Worm (Caenorhabditis elegans) whole organism, L4 larva: ENCODE data around the gene F47B8.18.

Experiments
- D1046.2 ChIP-seq: fragments of 200-800 bp; sonication (Bioruptor generic); IDR thresholded peaks from 2 replicates; pipeline ENCODE4 v1.3.6; 2022; ENCODE audit warnings: missing genetic modification characterization, missing compliant biosample characterization
- F10B5.3 ChIP-seq: sonication (generic microtip); optimal IDR thresholded peaks from 2 replicates; lab custom pipeline; 2016; ENCODE audit warnings: mild to moderate bottlenecking, missing genetic modification characterization, missing compliant biosample characterization
- T20F7.1 ChIP-seq: fragments of 200-800 bp; sonication (Bioruptor generic); optimal IDR thresholded peaks from 2 replicates; lab custom pipeline; 2018; ENCODE audit warnings: mild to moderate bottlenecking, missing genetic modification characterization, missing compliant biosample characterization
- T26A8.4 ChIP-seq: fragments of 200-800 bp; sonication (Bioruptor generic); IDR thresholded peaks from 2 replicates; pipeline ENCODE4 v1.3.6; 2022; ENCODE audit warnings: missing genetic modification characterization, missing compliant biosample characterization
- ZK546.5 ChIP-seq, 2 experiments: sonication (generic microtip); optimal IDR thresholded peaks; 2 replicates each; lab custom pipeline; 2017; ENCODE audit warnings: missing biosample characterization in 2 of 2, missing genetic modification characterization in 2 of 2
- aha-1 ChIP-seq: fragments of 150-350 bp; peaks from one replicate; lab custom pipeline; 2014; ENCODE audit warnings: missing biosample characterization, missing genetic modification characterization
- ama-1 ChIP-seq: fragments of 150-350 bp; optimal IDR thresholded peaks from 2 replicates; lab custom pipeline; 2014; ENCODE audit warnings: inconsistent platforms, mixed read lengths
- ceh-62 ChIP-seq: sonication (generic microtip); optimal IDR thresholded peaks from 2 replicates; lab custom pipeline; 2017; ENCODE audit warnings: missing biosample characterization, missing genetic modification characterization
- cey-2 ChIP-seq: sonication (generic microtip); optimal IDR thresholded peaks from 3 replicates; lab custom pipeline; 2017; ENCODE audit warnings: missing genetic modification characterization, mild to moderate bottlenecking, missing compliant biosample characterization, antibody characterized with exemption, borderline replicate concordance; ENCODE audit not compliant: insufficient read depth
- daf-12 ChIP-seq: fragments of 150-350 bp; optimal IDR thresholded peaks from 2 replicates; lab custom pipeline; 2014; ENCODE audit warnings: missing biosample characterization, missing genetic modification reagents, missing genetic modification characterization
- daf-16 ChIP-seq, 3 experiments: sonication (generic microtip); optimal IDR thresholded peaks; 2 replicates each; lab custom pipeline; 2016 to 2017; ENCODE audit warnings: missing genetic modification characterization in 3 of 3, missing genetic modification reagents in 3 of 3, mild to moderate bottlenecking in 2 of 3, missing compliant biosample characterization in 2 of 3, missing biosample characterization in 1 of 3, moderate library complexity in 1 of 3
- daf-19 ChIP-seq: fragments of 200-800 bp; sonication (Bioruptor generic); conservative IDR thresholded peaks from 2 replicates; pipeline ENCODE4 v1.3.6; 2022; ENCODE audit warnings: missing genetic modification characterization, missing compliant biosample characterization
- dmd-9 ChIP-seq: fragments of 200-800 bp; sonication (Bioruptor generic); IDR thresholded peaks from 2 replicates; pipeline ENCODE4 v1.3.6; 2022; ENCODE audit warnings: missing genetic modification reagents, missing genetic modification characterization, missing compliant biosample characterization
- gei-8 ChIP-seq: fragments of 200-800 bp; sonication (Bioruptor generic); optimal IDR thresholded peaks from 2 replicates; lab custom pipeline; 2018; ENCODE audit warnings: mild to moderate bottlenecking, missing genetic modification characterization, missing compliant biosample characterization
- hlh-11 ChIP-seq: fragments of 200-800 bp; sonication (Bioruptor generic); optimal IDR thresholded peaks from 2 replicates; lab custom pipeline; 2018; ENCODE audit warnings: mild to moderate bottlenecking, missing genetic modification characterization, missing compliant biosample characterization
- lim-7 ChIP-seq: fragments of 200-800 bp; sonication (Bioruptor generic); IDR thresholded peaks from 2 replicates; pipeline ENCODE4 v1.3.6; 2022; ENCODE audit warnings: missing genetic modification characterization, missing compliant biosample characterization
- lin-29 ChIP-seq: fragments of 200-800 bp; sonication (Bioruptor generic); IDR thresholded peaks from 2 replicates; pipeline ENCODE4 v1.3.6; 2022; ENCODE audit warnings: missing genetic modification reagents, missing genetic modification characterization, missing compliant biosample characterization
- mes-2 ChIP-seq: sonication (generic microtip); optimal IDR thresholded peaks from 2 replicates; lab custom pipeline; 2016; ENCODE audit warnings: missing genotype, mild to moderate bottlenecking, missing genetic modification characterization, missing compliant biosample characterization; ENCODE audit not compliant: poor library complexity, severe bottlenecking
- nhr-41 ChIP-seq: fragments of 200-800 bp; sonication (Bioruptor generic); IDR thresholded peaks from 2 replicates; pipeline ENCODE4 v1.3.6; 2022; ENCODE audit warnings: missing genetic modification reagents, missing genetic modification characterization, missing compliant biosample characterization
- nhr-76 ChIP-seq: fragments of 150-350 bp; optimal IDR thresholded peaks from 2 replicates; lab custom pipeline; 2014; ENCODE audit warnings: missing biosample characterization, missing genetic modification characterization
- pha-4 ChIP-seq, 2 experiments: fragments of 150-350 bp in 1 of 2; fragments of 200-800 bp in 1 of 2; sonication (Bioruptor generic) in 1 of 2; IDR thresholded peaks in 1 of 2; optimal IDR thresholded peaks in 1 of 2; 2 replicates each; pipeline versions ENCODE4 v1.3.6 to Lab custom; 2014 to 2022; ENCODE audit warnings: missing genetic modification characterization in 2 of 2, missing genetic modification reagents in 2 of 2, missing biosample characterization in 1 of 2, missing compliant biosample characterization in 1 of 2
- pqm-1 ChIP-seq: sonication (generic microtip); optimal IDR thresholded peaks from 2 replicates; lab custom pipeline; 2017; ENCODE audit warnings: missing biosample characterization, missing genetic modification characterization
- sdz-12 ChIP-seq: fragments of 200-800 bp; sonication (Bioruptor generic); optimal IDR thresholded peaks from 2 replicates; lab custom pipeline; 2018; ENCODE audit warnings: mild to moderate bottlenecking, missing genetic modification characterization, missing compliant biosample characterization
- snpc-4 ChIP-seq: fragments of 150-350 bp; optimal IDR thresholded peaks from 2 replicates; lab custom pipeline; 2014; ENCODE audit warnings: missing biosample characterization, missing genetic modification characterization
- spr-1 ChIP-seq: sonication (generic microtip); optimal IDR thresholded peaks from 2 replicates; lab custom pipeline; 2016; ENCODE audit warnings: mild to moderate bottlenecking, missing genetic modification characterization, missing compliant biosample characterization
- tag-97 ChIP-seq: fragments of 200-800 bp; sonication (Bioruptor generic); IDR thresholded peaks from 2 replicates; pipeline ENCODE4 v1.3.6; 2022; ENCODE audit warnings: missing genetic modification characterization, missing compliant biosample characterization
- unc-62 ChIP-seq, 3 experiments: fragments of 150-350 bp in 1 of 3; sonication (generic microtip); optimal IDR thresholded peaks in 2 of 3; peaks in 1 of 3; 1 replicate in 1 of 3; 2 replicates in 2 of 3; lab custom pipeline; 2014 to 2017; ENCODE audit warnings: missing biosample characterization in 3 of 3, missing genetic modification characterization in 3 of 3, missing genetic modification reagents in 3 of 3, missing genotype in 1 of 3
- vab-7 ChIP-seq: fragments of 200-800 bp; sonication (Bioruptor generic); IDR thresholded peaks from 2 replicates; pipeline ENCODE4 v1.3.6; 2022; ENCODE audit warnings: missing genetic modification reagents, missing genetic modification characterization, missing compliant biosample characterization
- ztf-11 ChIP-seq: fragments of 150-350 bp; optimal IDR thresholded peaks from 2 replicates; lab custom pipeline; 2014; ENCODE audit warnings: missing biosample characterization, missing genetic modification characterization

The F47B8.18 gene

DNA sequence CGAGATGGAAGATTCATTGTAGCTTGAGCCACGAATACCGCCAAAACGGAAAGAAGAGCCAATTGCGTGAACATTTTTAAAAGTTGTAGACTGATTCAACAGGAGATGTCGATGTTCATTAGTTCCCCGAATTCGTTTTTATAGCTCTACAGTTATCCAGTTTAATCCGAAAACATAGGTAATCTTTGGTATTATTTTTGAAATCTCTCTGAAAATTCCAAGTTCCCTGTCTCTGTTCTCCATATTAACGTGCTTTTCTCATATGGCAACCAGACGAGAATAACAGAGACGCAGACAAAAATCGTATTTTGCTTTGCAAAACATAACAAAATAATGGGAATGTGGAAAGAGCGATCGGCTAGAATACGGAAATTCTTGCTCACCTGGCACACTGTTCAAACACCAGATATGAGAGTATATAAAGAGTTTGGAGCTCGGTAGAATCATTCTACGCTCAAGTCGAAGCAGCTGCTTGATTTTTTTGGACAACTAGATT lies 25.6 kb downstream of the F47B8.18 start, which contains the start of the genes spig-3 and F14D7.12:
TSS of gene spig-3 (minus strand) at position 101 of the 496 bp plus-strand sequence.
TSS of gene F14D7.12 (plus strand) at position 446 of the 496 bp plus-strand sequence.
- no peak for TF ChIP-seq pqm-1 (tag; lab: Kevin White, UChicago)
- no peak for TF ChIP-seq lim-7 (GFP tag; lab: Robert Waterston, UW)
- TF ChIP-seq T20F7.1 (GFP tag; lab: Kevin White, UChicago) = no peak
- no peak for TF ChIP-seq cey-2 (tag; lab: Kevin White, UChicago)
- TF ChIP-seq dmd-9 (GFP tag; lab: Robert Waterston, UW) = no peak
- TF ChIP-seq vab-7 (GFP tag; lab: Robert Waterston, UW) = no peak
- no peak for TF ChIP-seq ztf-11 (tag; lab: Kevin White, UChicago)
- TF ChIP-seq lin-29 (GFP tag; lab: Robert Waterston, UW) = no peak
- TF ChIP-seq spr-1 (tag; lab: Kevin White, UChicago) = no peak
- TF ChIP-seq nhr-76 = no peak

DNA sequence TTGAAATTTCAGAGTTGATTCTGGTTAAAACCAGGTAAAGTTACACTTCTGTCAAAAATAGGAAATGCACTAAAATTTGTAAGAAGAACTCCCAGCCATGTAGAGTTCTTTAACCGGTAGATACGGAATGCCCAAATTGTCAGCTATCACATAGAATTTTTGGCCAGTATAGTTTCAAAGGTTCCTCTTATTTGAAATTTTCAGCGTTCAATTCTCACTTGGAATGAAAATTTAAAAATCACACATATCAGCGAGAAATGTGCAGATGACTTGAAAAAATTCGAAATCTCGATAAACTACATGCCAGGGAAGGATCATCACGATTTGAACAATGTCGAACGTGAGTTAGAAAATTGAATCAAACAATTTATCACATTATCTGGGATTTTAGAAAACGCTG lies 28.8 kb downstream of the F47B8.18 start, which contains the start of gene F14D7.3:
TSS of gene F14D7.3 (plus strand) at position 301 of the 400 bp plus-strand sequence.
- TF ChIP-seq snpc-4 (tag; lab: Kevin White, UChicago) (no peak), daf-16 (GFP tag; optimal IDR thresholded peaks at IDR 0.05; lab: Kevin White, UChicago) (no peak), daf-16 (tag; optimal IDR thresholded peaks at IDR 0.05; lab: Kevin White, UChicago) (no peak), D1046.2 (GFP tag; lab: Robert Waterston, UW) (no peak), aha-1 (tag; lab: Kevin White, UChicago) (no peak), ztf-11 (tag; lab: Kevin White, UChicago) (no peak), hlh-11 (tag; lab: Kevin White, UChicago) (no peak), T26A8.4 (GFP tag; lab: Robert Waterston, UW) (no peak), mes-2 (tag; lab: Kevin White, UChicago) (no peak), dmd-9 (GFP tag; lab: Robert Waterston, UW) (no peak), nhr-41 (no peak), F10B5.3 (tag; lab: Kevin White, UChicago) (no peak)

DNA sequence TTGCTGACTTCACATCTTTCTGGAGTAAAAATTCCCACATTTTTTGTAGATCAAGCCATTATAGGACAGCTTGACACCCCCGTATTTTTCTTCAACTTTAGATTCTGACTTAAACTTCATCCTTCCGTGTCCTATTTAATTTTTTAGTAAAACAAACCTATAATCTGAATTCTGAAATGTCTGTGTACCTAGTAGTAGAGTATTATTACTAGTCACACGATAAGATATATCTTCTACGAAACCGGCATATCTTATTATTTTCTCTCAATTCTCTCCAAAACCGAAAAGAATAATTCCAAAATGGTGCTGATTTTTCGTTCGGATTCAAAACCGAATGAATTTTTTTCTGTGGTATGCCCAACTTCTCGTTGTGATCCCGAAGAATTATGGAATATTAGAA lies 30.9 kb downstream of the F47B8.18 start, which contains the start of gene F14D7.9:
TSS of gene F14D7.9 (plus strand) at position 301 of the 400 bp plus-strand sequence.
- TF ChIP-seq daf-19 (GFP tag; lab: Robert Waterston, UW) = no peak

DNA sequence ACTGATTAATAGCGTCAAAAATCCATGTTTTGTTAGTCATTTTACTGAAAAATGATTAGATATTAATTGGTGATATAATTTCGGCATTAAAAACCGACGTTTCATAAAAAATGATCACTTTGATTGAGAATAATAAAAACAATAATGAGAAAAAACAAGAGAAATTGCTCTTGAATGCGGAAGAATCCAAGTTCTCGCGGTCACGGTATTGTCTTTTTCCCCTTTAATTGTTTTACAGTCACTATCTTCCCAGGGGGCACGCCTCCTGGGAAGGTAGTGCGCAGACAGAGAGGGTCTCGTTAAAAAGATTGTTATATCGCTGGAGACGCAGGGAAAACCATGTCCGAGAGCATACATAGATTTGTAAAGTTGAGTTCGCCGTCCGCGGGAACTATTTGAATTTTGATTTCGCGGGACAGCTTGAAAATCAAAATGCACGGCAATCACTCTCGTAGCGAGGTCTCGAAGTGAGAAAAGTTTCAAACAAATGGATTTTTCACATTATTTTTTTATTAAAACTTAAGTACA lies 31.5 kb downstream of the F47B8.18 start, which contains the start of gene F14D7.2:
TSS of gene F14D7.2 (minus strand) at position 51 of the 528 bp plus-strand sequence.
- TF ChIP-seq aha-1 (tag; lab: Kevin White, UChicago) (peak; percentile 4), tag-97 (no peak)
- TF ChIP-seq, all 104 proteins: peak for 1

DNA sequence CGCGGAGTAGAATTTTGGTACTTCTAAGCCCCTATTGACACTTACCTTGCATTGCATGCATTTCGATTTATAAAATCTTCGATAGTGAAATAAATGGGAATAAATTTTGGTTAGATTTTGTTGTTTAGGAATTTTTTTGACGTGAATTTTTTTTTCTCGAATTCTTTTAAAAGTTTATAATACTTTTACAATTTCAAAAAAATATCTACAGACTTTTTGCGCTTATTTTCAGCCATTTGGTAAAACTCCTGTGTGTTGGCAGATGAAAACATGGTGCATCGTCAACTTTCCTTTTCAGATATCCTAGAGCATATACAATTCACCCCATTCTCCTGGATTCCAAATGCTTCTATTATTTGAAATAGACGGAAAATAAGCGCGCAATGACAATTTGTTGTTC lies 34.6 kb downstream of the F47B8.18 start, which contains the start of gene F14D7.18:
TSS of gene F14D7.18 (minus strand) at position 101 of the 400 bp plus-strand sequence.
- TF ChIP-seq daf-12 (tag; lab: Kevin White, UChicago) (no peak), ZK546.5 (tag; optimal IDR thresholded peaks at IDR 0.05; lab: Kevin White, UChicago) (no peak), nhr-76 (no peak), unc-62 (GFP tag; optimal IDR thresholded peaks at IDR 0.05 in 1 of 2; lab: Kevin White, UChicago) (no peak), unc-62 (tag; optimal IDR thresholded peaks at IDR 0.05; lab: Kevin White, UChicago) (no peak), pha-4 (GFP tag; IDR thresholded peaks at IDR 0.05; lab: Robert Waterston, UW) (no peak), pha-4 (tag; optimal IDR thresholded peaks at IDR 0.05; lab: Kevin White, UChicago) (no peak), ama-1 (lab: Kevin White, UChicago) (no peak), sdz-12 (GFP tag; lab: Kevin White, UChicago) (no peak), gei-8 (no peak), ceh-62 (tag; lab: Kevin White, UChicago) (no peak), hlh-11 (tag; lab: Kevin White, UChicago) (no peak)
